Fruit fly (Drosophila melanogaster): ENCODE results near the gene FoxK.

Gene FoxK

DNA sequence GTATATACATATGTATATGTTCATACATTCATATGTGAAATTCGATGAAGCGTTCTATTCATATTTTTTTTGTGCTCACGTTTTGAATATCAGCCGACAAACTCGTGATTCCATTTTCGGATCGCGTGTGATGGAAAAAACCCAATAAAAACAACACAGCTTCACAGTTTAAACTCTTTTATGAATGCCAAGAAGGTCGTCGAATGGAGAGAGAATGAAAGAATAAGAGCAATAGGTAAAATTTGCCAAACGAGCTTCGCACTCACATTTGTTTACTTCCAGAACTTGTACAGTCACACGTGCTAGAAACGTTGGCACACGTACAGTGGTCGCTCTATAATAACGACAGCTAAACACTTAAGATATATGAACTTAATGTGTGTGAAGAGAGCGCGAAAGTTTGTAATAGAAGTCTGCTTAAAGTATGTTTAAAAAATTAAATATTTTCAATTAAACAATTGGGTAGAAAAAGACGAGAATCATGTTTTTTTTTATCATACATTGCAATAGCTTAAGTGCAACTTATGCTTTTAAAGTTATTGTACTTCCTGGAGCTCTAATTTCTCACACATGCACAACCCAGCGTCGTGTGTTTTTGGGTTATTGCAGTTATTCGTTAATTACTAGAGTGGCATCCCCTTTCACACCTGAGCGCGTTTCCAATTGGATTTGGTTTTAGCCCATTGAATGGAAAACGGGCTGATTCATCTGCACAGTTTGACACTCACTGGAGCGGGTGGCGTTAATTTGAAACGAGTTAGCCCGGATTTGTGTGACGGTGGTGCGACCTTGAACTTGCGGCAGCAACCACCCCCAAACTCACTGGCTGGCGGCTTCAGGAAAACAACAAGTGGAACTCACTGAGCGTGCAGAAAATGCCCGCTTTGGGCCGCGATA, 5.3 kb upstream of the FoxK start (continued):
- TF ChIP-seq CG18599 (GFP tag; optimal IDR thresholded peaks at IDR 0.05) (peak; percentile 39), Meics (GFP tag; optimal IDR thresholded peaks at IDR 0.05) (peak; percentile 26)

DNA sequence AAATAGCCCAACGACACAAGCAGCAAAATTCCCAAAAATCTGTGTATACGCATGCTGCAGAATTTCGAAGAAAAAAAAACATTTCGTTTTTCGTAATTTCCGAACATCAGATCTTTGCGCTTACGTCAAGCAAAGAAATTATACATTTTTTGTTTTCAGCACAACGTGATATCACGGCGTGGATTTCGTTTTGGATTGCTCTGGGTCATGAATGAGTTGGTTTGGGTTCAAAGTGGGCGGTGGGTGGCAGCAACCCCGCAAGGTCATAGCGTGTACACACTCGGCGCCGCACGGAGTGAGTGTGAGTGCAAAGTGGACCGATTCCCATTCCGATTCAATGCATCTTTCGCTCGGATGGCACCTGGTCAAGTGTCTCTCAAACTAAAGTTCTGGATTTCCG, 4.3 kb upstream of the FoxK start:
- TF ChIP-seq CG3838 (GFP tag; optimal IDR thresholded peaks at IDR 0.05) (no peak), pho (GFP tag; optimal IDR thresholded peaks at IDR 0.05) (no peak), CG11696 (GFP tag; IDR thresholded peaks at IDR 0.05) (no peak), chinmo (GFP tag; IDR thresholded peaks at IDR 0.05; ENCODE audit: partially characterized antibody) (0 out of 4 replicates have a peak, but pooled peaks have one; percentile 28), Hr78 (GFP tag; optimal IDR thresholded peaks at IDR 0.05) (peak in 1 of 2 experiments; percentile 20), Bgb (GFP tag; IDR thresholded peaks at IDR 0.05; ENCODE audit: partially characterized antibody) (0 out of 2 replicates have a peak, but pooled peaks have one; percentile 11), sd (tag; optimal IDR thresholded peaks at IDR 0.05) (peak; percentile 57), CG31441 (GFP tag; IDR thresholded peaks at IDR 0.05) (no peak), so (GFP tag; IDR thresholded peaks at IDR 0.05) (peak; percentile 71; the same call in 2 of the 3 replicates), BEAF-32 (GFP tag; optimal IDR thresholded peaks at IDR 0.05) (no peak), eyg (GFP tag; optimal IDR thresholded peaks at IDR 0.05) (no peak), CG12769 (tag; optimal IDR thresholded peaks at IDR 0.05) (peak; percentile 43), Pdp1 (GFP tag; optimal IDR thresholded peaks at IDR 0.05) (peak in 1 of 2 experiments; percentile 11), gce (GFP tag; IDR thresholded peaks at IDR 0.05) (no peak), Abd-B (GFP tag; optimal IDR thresholded peaks at IDR 0.05) (no peak), CG14667 (GFP tag; IDR thresholded peaks at IDR 0.05) (no peak), CG7928 (GFP tag; optimal IDR thresholded peaks at IDR 0.05) (no peak)

DNA sequence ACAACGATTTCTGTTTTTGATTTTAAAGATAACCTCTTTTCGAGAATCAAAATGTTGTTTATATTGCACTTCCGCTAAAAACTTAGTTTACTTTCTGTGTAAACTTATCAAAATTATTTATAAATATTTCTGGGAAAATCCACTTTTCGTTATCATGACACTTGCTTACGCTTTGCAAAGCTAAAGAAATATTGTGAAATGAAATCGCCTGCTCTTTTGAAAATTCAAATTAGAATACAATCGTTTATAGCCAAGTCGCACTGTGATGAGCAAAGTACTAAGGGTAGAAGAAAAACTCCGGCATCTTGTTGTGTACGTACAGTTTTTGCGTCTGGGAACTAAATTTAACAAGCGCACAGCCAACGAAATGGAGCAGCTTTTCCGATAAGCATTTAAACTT, 3.9 kb upstream of the FoxK start:
- TF ChIP-seq Hr51 (GFP tag; optimal IDR thresholded peaks at IDR 0.05) (peak in 1 of 2 experiments; percentile 20), Dfd (GFP tag; optimal IDR thresholded peaks at IDR 0.05) (no peak), CG2678 (tag; optimal IDR thresholded peaks at IDR 0.05) (peak; percentile 42), Ptx1 (GFP tag; IDR thresholded peaks at IDR 0.05) (no peak), CG17568 (GFP tag; optimal IDR thresholded peaks at IDR 0.05) (no peak), unc-4 (GFP tag; IDR thresholded peaks at IDR 0.05; ENCODE audit: partially characterized antibody) (no peak), CG31388 (GFP tag; optimal IDR thresholded peaks at IDR 0.05) (no peak), CoRest (tag; optimal IDR thresholded peaks at IDR 0.05) (peak; percentile 13), CG17385 (GFP tag; optimal IDR thresholded peaks at IDR 0.05) (peak; percentile 15), Ets65A (GFP tag) (peak; percentile 24), dysf (GFP tag; IDR thresholded peaks at IDR 0.05) (no peak), phol (tag; optimal IDR thresholded peaks at IDR 0.05) (peak; percentile 13), bab2 (GFP tag; optimal IDR thresholded peaks at IDR 0.05) (no peak), CG4424 (GFP tag; optimal IDR thresholded peaks at IDR 0.05) (peak; percentile 20), B-H1 (GFP tag; IDR thresholded peaks at IDR 0.05) (no peak), Sox100B (GFP tag; optimal IDR thresholded peaks at IDR 0.05) (peak; percentile 10), CG11093 (GFP tag; IDR thresholded peaks at IDR 0.05) (no peak), CG11504 (tag; optimal IDR thresholded peaks at IDR 0.05) (peak; percentile 46), ab (GFP tag; optimal IDR thresholded peaks at IDR 0.05) (no peak), CG16863 (GFP tag; optimal IDR thresholded peaks at IDR 0.05) (no peak), Fer3 (tag; optimal IDR thresholded peaks at IDR 0.05) (no peak), bsh (GFP tag; optimal IDR thresholded peaks at IDR 0.05) (peak in 1 of 2 experiments; percentile 10), CG12942 (GFP tag; optimal IDR thresholded peaks at IDR 0.05) (no peak), tup (GFP tag; optimal IDR thresholded peaks at IDR 0.05) (no peak), CG7839 (tag; optimal IDR thresholded peaks at IDR 0.05) (peak; percentile 17), CG17328 (GFP tag; IDR thresholded peaks at IDR 0.05) (no peak), row (GFP tag; IDR thresholded peaks at IDR 0.05) (peak; percentile 19; the same call in 1 of the 3 replicates)
